Fruit fly (Drosophila melanogaster): ENCODE measurements around the gene CG9044.

Gene CG9044

DNA sequence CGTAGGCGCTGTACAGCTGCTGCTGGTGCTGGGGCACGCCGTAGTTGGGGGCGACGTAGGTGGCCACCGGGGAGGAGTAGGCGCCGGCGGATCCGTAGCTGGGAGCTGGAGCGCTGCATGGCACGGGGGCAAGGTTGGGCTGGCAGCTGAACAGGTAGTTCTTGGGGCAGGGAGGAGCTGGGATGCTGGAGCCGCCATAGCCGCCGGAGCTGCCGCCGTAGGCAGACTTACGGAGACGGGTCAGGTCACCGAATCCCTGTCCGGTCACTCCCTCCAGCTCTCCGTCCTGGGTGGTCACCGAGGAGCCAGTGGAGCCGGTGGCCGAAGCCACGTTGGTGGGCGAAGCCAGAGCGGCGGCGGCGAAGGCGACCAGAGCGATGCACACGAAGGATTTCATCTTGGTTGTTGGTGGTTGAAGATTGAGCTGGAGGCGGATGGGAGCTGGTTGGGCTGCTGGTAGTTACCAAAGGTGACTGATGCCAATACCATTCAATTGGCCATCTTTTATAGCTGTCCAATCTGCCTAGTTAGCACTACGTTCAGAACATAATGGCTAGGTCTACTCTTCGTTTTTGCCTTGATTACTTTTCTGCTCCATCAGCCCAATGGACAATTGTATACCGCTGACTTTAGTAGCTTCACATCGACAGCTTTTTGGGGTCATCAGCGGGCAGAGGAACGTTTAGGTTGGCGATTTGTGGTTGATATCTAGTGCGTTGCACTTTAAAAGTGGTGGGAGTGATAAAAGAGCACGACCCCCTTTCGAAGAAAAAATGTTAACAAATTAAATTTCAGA is 10.8 kb downstream of the CG9044 start, which contains the start of gene Vm26Aa:
TSS of gene Vm26Aa (minus strand) at position 478 of the 796 bp plus-strand sequence.
- TF ChIP-seq lz (GFP tag; optimal IDR thresholded peaks at IDR 0.05), result no peak
- no peak for TF ChIP-seq CG4318 (GFP tag; optimal IDR thresholded peaks at IDR 0.05)
- TF ChIP-seq cyc (GFP tag; optimal IDR thresholded peaks at IDR 0.05), result no peak
- TF ChIP-seq Hr38 (GFP tag; optimal IDR thresholded peaks at IDR 0.05), result no peak
- no peak for TF ChIP-seq fkh (GFP tag; optimal IDR thresholded peaks at IDR 0.05)
- no peak for TF ChIP-seq Eip78C (GFP tag)
- no peak for TF ChIP-seq CG8632 (GFP tag; optimal IDR thresholded peaks at IDR 0.05)
- no peak for TF ChIP-seq CG34406 (GFP tag; optimal IDR thresholded peaks at IDR 0.05)
- TF ChIP-seq CG11294 (GFP tag; IDR thresholded peaks at IDR 0.05), result no peak

DNA sequence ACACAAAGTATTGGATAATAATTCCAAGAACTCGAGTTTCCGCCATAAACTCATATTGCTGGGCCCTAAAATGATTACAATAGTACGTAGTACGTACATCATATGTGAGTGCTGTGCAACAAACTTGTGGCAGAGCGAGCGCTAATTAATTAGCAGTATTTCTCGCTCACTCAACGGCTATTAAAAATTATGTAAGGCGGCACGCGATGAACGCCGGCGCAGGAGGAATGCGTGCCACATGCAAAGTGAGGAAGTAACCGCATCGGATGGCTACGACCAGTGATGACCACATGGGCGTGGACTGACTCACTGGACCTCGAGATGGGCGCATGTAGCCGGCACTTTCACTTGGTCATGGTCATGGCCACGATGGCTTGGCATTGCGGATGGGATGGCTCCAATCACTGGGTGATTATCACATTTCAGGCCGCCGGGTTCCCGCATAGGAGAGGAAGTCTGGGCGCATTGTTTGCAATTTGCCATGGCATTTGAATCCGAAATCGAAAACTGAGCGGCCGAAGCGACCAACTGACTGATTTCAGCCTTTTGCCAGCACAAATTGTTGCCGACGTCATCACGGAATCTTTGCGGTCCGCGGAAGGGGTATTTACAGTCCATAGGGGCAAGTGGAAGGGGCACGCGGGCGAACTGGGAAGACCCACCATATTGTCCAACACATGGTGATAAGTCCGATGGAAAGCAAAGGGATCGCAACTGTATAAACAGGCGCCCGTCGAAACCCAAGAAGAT is 12.1 kb downstream of the CG9044 start:
- TF ChIP-seq CG31627 (GFP tag; optimal IDR thresholded peaks at IDR 0.05) (no peak), Eip75B (GFP tag; optimal IDR thresholded peaks at IDR 0.05) (no peak), CG6854 (GFP tag; optimal IDR thresholded peaks at IDR 0.05) (no peak), ss (GFP tag; optimal IDR thresholded peaks at IDR 0.05) (peak in 1 of 2 experiments; percentile 98), lz (GFP tag; optimal IDR thresholded peaks at IDR 0.05) (no peak), CG7368 (GFP tag; optimal IDR thresholded peaks at IDR 0.05) (no peak), CG8632 (GFP tag; optimal IDR thresholded peaks at IDR 0.05) (no peak)

DNA sequence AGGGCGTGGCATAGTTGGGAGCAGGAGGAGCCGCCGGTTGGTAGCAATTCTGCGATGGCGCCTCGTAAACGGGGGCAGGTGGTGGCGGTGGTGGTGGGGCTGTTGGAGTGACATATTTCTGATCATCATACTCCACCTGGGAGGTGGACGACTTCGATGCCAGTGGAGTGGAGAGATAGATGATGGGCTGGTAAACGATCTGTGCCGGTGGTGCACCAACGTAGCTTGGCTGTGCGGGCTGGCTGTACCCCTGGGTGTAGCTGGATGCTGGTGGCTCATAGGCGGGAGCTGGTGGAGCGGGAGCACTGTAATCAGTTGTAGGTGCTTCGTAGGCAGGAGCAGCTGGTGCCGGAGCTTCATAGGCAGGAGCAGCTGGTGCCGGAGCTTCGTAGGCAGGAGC is 14.0 kb downstream of the CG9044 start:
- TF ChIP-seq esn (GFP tag; optimal IDR thresholded peaks at IDR 0.05) (no peak), pdm3 (GFP tag; optimal IDR thresholded peaks at IDR 0.05) (no peak), achi (GFP tag; optimal IDR thresholded peaks at IDR 0.05) (no peak), fd59A (GFP tag; optimal IDR thresholded peaks at IDR 0.05) (no peak), Eip93F (GFP tag; optimal IDR thresholded peaks at IDR 0.05) (no peak), Smox (GFP tag; optimal IDR thresholded peaks at IDR 0.05) (no peak), ss (GFP tag; optimal IDR thresholded peaks at IDR 0.05) (no peak)

DNA sequence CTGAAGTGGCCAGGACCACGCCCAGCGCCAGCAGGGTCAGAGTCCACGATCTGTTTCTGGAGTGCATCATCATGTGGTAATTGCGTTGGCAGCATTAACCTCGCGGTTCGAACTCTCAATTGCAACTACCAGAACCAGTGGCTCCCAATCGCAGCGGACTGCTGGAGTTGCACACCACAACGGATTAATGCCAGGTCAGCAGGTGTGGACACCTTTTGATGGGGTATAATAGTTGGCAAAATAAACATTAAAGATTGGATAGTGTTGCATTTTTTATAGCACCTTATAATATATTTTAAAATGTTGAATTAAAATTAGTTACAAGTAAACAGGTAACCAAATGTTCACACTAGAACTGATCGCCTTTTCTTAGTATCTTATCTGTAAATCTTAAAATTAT is 15.0 kb downstream of the CG9044 start:
- TF ChIP-seq fd85E (GFP tag; optimal IDR thresholded peaks at IDR 0.05) (no peak), Lpt (GFP tag; optimal IDR thresholded peaks at IDR 0.05) (no peak), Sox14 (GFP tag; optimal IDR thresholded peaks at IDR 0.05) (no peak), spab (GFP tag; optimal IDR thresholded peaks at IDR 0.05) (no peak), Sox15 (GFP tag; optimal IDR thresholded peaks at IDR 0.05) (no peak), CG32006 (GFP tag; optimal IDR thresholded peaks at IDR 0.05) (no peak), Eip78C (GFP tag) (no peak), CG7368 (GFP tag; optimal IDR thresholded peaks at IDR 0.05) (no peak), vri (GFP tag; optimal IDR thresholded peaks at IDR 0.05) (no peak), topi (GFP tag; optimal IDR thresholded peaks at IDR 0.05) (no peak), CG16779 (tag; optimal IDR thresholded peaks at IDR 0.05) (no peak), CG4318 (GFP tag; optimal IDR thresholded peaks at IDR 0.05) (no peak), ss (GFP tag; optimal IDR thresholded peaks at IDR 0.05) (no peak)

DNA sequence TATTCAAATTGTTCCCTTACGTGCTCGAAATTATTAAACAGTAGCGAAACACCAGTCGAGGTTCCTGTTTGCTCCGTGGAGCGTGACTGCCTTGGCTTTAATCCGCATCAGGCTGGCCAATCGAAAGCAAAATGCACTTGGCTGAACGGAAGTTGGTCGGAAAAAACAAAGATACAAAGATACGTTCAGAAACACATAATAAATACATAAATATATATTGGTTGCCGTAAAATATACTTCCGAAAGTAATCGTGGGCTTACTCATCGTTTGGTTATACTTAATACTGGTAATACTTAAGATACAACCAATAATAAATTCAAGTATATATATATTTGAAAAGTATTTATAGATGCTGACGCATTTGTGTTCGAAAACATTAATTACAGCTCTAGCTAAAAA is 15.6 kb downstream of the CG9044 start, which contains the start of gene psd:
TSS of gene psd (minus strand) at position 101 of the 400 bp plus-strand sequence.
- TF ChIP-seq Eip75B (GFP tag; optimal IDR thresholded peaks at IDR 0.05), result no peak
- peak; percentile 48 for TF ChIP-seq Eip78C (GFP tag)
